Fruit fly (Drosophila melanogaster): Measurements from ENCODE around the gene Ccdc39.
A peak's percentile ranks its signal among the peaks of the same experiment; 100 is the strongest.

The Ccdc39 gene

DNA sequence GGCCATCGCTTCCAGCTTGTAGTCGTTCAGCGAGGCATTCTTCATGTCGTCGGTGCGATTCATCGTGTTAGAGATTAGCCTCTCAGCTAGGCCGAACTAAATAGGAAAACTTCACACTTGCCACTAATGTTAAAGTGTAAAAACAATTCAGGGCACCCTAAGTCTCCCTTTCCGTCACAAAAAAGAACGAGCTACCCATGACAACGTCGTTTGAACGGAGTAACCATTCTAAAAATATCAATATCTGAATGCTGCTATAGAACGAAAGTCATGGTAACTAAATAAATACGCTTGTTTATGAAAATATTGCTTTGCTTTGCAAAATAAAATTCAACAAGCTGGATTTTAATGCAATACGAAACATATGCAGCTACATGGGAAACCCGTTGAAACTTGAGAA lies at the start of gene Ccdc39:
TSS of gene Ccdc39 (minus strand) at position 101 of the 400 bp plus-strand sequence.
- no peak for TF ChIP-seq noc (tag; optimal IDR thresholded peaks at IDR 0.05)

DNA sequence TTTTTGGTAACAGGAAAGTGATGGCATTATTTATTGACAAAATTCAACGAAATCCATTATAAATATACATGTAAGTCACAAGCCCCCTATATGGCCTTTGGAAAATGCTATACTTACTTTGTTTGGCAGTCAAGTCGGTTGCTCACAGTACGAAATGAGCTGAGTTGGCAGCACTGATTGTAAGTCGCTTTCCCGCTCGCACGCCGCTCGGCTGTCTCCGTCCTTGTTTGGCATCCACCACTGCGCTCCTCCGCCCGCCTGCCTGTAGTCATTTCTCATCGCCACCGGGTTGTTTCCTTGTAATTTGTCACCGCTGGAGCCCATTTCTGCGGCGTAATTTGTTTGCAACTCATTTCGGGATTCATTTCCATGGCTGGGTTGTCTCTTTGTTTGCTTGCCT lies 49.1 kb upstream of the Ccdc39 start:
- TF ChIP-seq noc (tag; optimal IDR thresholded peaks at IDR 0.05): no peak

DNA sequence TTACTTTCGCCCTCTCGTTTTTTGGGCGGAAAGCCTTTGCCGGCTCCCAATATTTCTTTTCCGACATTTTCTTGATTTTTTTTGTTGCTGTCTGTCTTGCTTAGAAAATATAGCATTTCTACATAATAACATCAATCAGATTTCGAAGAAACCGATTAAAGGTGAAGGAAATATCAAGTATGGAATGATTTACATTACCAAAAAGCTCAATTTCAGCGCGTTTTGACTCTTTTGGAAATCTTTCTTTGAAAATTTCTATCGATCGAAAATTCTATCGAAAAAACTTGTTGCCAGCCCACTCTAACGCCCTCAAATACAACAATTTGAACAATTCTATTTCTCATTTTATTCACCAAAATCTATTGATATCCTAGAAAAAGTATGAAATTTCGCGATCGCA lies 46.7 kb upstream of the Ccdc39 start, which contains the start of gene CG14659:
TSS of gene CG14659 (minus strand) at position 101 of the 400 bp plus-strand sequence.
- TF ChIP-seq noc (tag; optimal IDR thresholded peaks at IDR 0.05): no peak

dm6 chr3R:4830413-4830812 lies 45.9 kb upstream of the Ccdc39 start, which contains the start of gene CG14658:
TSS of gene CG14658 (minus strand) at chr3R:4830513.
- TF ChIP-seq noc (tag; optimal IDR thresholded peaks at IDR 0.05): no peak

DNA sequence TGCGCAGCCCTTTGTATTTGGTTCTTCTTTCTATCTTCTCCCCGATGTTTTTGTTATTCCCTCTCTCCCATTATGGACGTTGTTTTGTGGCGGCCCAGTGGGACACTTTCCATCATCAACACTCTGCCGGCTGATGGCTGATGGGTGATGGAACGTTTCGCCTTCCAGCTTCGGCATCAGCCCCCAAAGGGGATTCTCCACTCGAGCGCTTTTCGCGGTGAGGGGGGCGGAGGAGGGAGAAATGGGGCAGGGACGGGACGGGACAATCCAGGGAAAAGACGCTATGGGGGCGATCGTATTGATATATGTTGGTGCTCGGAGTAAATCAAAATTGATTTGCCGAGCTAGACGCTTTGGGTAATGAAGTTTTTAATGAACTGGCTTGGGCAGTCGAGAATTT lies 40.7 kb upstream of the Ccdc39 start:
- TF ChIP-seq noc (tag; optimal IDR thresholded peaks at IDR 0.05): no peak

DNA sequence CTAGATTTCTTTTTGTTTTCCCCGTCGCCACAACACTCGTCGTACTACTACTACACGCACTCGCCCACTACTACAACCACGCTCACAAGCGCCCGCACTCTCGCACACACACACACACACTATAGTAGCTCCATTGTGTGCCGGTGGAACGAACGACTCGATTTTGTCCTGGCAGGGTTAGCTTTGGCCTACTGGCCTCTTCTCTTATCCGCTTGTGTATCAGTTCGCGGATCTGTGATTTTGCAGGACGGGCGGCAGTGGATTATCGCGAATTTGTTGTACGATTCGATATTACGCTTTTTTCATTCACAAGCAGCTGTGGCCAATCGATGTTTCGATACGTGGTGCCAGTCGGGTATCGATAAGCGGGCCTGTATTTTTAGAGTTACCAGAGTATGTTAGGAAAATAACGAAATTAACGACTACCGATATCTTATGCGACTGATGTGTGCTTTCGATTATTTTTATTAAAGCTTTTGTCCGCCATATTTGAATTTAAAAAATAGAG lies 36.6 kb upstream of the Ccdc39 start, which contains the start of gene CG14657:
TSS of gene CG14657 (minus strand) at position 335 of the 508 bp plus-strand sequence.
- no peak for TF ChIP-seq noc (tag; optimal IDR thresholded peaks at IDR 0.05)

- TF ChIP-seq noc (tag; optimal IDR thresholded peaks at IDR 0.05): no peak
Measured at dm6 chr3R:4816018-4816417, 31.5 kb upstream of the Ccdc39 start, which contains the start of gene BBS5. TSS of gene BBS5 (plus strand) at chr3R:4816318.

DNA sequence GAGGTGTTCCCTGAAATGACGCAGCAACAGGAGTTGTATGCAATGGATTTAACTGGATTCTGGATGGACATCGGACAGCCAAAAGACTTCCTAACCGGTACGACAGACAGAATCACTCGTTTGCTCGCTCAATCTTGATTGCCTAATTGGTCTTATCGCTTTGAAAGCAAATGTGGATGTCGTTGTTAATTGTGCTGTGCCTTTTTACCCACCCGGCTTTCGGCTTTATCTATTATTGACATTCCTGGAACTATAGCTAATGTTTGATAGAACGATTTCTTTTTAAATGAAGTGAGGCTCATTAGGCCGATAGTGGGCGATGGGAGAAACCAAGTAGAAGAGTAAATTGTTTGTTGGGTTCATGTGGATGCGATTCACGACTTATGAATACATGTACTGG lies 30.2 kb upstream of the Ccdc39 start:
- TF ChIP-seq noc (tag; optimal IDR thresholded peaks at IDR 0.05): no peak

DNA sequence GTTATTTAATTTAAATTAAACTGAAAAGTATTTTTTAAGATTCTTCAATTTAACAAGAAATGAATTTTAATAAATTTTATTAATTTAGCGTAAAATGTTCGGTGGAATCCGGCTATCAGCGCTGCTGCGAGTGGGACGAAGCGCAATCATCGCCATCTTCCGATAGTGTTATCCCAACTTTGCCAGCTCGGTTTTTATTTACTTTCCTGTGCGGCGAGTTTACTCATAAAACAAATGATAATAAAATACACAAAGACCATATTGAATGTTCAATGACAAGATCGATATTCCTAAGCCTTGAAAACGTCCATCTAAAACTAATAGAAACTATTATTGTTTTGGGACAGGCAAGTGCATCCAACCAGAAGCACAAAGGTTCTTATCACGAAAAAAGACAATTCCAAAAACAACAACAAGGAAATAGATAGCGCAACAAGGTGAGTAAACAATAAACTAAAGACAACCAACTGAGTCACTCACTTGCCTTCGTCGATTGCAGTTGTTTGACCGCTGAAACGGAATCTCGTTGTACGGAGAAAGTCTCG lies 28.7 kb upstream of the Ccdc39 start:
- peak; percentile 33 for TF ChIP-seq noc (tag; optimal IDR thresholded peaks at IDR 0.05)

dm6 chr3R:4811936-4812534 lies 27.5 kb upstream of the Ccdc39 start, which contains the start of the genes Hus1-like and ctrip:
TSS of gene Hus1-like (minus strand) at chr3R:4812096.
TSS of gene ctrip (minus strand) at chr3R:4812096.
- TF ChIP-seq noc (tag; optimal IDR thresholded peaks at IDR 0.05): peak; percentile 7

dm6 chr3R:4811124-4811935 lies 26.8 kb upstream of the Ccdc39 start, which contains the start of gene Gmppb:
TSS of gene Gmppb (plus strand) at chr3R:4811444.
- no peak for TF ChIP-seq noc (tag; optimal IDR thresholded peaks at IDR 0.05)

- TF ChIP-seq noc (tag; optimal IDR thresholded peaks at IDR 0.05): no peak
Measured at dm6 chr3R:4809944-4810653, 25.6 kb upstream of the Ccdc39 start.

- no peak for TF ChIP-seq noc (tag; optimal IDR thresholded peaks at IDR 0.05)
Measured at dm6 chr3R:4807582-4807981, 23.1 kb upstream of the Ccdc39 start.

dm6 chr3R:4806318-4806757 lies 21.8 kb upstream of the Ccdc39 start:
- peak; percentile 22 for TF ChIP-seq noc (tag; optimal IDR thresholded peaks at IDR 0.05)

Measured in whole organism, larva.